Fruit fly (Drosophila melanogaster): ENCODE data around the gene inaF-A.

inaF-A gene

DNA sequence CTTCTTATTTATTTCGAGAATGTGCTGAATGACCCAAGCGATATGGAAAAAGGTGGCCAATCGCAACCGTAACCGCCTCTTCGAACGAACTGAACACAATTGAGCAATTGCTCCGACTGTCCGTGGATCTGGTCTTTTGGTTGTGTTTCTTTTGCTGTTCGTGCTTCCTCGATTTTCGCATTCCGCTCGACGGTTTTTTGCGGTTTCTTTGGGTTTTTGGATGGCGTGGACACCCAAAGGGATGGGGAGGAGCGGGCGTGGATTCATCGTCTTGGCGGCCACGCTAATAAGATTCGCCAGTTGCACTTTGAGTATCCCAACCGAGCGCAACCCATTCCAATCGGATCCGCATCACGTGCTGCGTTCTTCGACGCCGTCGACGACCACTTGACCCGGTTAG, 1.0 kb downstream of the inaF-A start, which contains the start of gene inaF-B:
inaF-B (minus strand) TSS at position 101 of the 400 bp plus-strand sequence.
- TF ChIP-seq GATAd (GFP tag; optimal IDR thresholded peaks at IDR 0.05) (no peak), Dif (GFP tag; optimal IDR thresholded peaks at IDR 0.05; ENCODE audit: partially characterized antibody) (no peak), psq (GFP tag; optimal IDR thresholded peaks at IDR 0.05) (no peak), OdsH (GFP tag; optimal IDR thresholded peaks at IDR 0.05) (no peak), rgr (GFP tag; optimal IDR thresholded peaks at IDR 0.05) (no peak), foxo (GFP tag; optimal IDR thresholded peaks at IDR 0.05) (no peak), lola (GFP tag; optimal IDR thresholded peaks at IDR 0.05) (no peak), sage (GFP tag; optimal IDR thresholded peaks at IDR 0.05) (no peak), dmrt93B (GFP tag; optimal IDR thresholded peaks at IDR 0.05) (no peak), fru (GFP tag; optimal IDR thresholded peaks at IDR 0.05) (no peak), Abd-B (GFP tag; optimal IDR thresholded peaks at IDR 0.05) (no peak), Dfd (GFP tag; optimal IDR thresholded peaks at IDR 0.05) (no peak), Vsx2 (GFP tag; optimal IDR thresholded peaks at IDR 0.05; ENCODE audit: partially characterized antibody) (no peak), woc (GFP tag; optimal IDR thresholded peaks at IDR 0.05) (no peak), Myc (optimal IDR thresholded peaks at IDR 0.05) (no peak), Mio (GFP tag; optimal IDR thresholded peaks at IDR 0.05) (no peak), Hr83 (GFP tag; optimal IDR thresholded peaks at IDR 0.05; ENCODE audit: poor library complexity, severe bottlenecking) (no peak), ey (GFP tag; optimal IDR thresholded peaks at IDR 0.05) (no peak), CG9705 (GFP tag; optimal IDR thresholded peaks at IDR 0.05) (no peak), Hnf4 (GFP tag; optimal IDR thresholded peaks at IDR 0.05) (no peak)

DNA sequence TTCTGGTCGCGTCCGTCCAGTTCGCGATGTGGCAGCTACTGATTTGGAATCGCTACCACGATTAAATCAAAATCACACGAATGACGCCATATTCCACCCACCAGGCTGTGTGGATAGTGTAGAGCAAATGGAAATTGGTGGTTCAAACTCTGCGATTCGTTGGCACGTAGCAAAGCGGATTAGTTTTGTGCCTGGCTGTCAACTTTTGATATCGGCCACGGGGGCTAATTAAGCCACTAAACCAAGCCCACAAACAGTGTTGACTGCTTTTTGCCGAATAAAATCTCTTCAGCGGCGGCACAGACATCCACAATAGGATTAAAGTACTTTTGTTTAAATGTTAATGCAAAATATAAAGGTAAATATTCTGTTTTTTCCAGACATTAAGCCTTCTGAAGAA, 2.0 kb downstream of the inaF-A start, which contains the start of gene inaF-C:
inaF-C (minus strand) TSS at position 101 of the 400 bp plus-strand sequence.
- TF ChIP-seq sage (GFP tag; optimal IDR thresholded peaks at IDR 0.05) (no peak), OdsH (GFP tag; optimal IDR thresholded peaks at IDR 0.05) (no peak), Rel (GFP tag; optimal IDR thresholded peaks at IDR 0.05) (no peak), Rel (tag; optimal IDR thresholded peaks at IDR 0.05) (no peak), br (GFP tag; optimal IDR thresholded peaks at IDR 0.05) (no peak), dl (GFP tag; optimal IDR thresholded peaks at IDR 0.05; ENCODE audit: insufficient read depth in 1 of 2, partially characterized antibody in 2 of 2) (no peak), fru (GFP tag; optimal IDR thresholded peaks at IDR 0.05) (no peak), pan (optimal IDR thresholded peaks at IDR 0.05) (no peak)

DNA sequence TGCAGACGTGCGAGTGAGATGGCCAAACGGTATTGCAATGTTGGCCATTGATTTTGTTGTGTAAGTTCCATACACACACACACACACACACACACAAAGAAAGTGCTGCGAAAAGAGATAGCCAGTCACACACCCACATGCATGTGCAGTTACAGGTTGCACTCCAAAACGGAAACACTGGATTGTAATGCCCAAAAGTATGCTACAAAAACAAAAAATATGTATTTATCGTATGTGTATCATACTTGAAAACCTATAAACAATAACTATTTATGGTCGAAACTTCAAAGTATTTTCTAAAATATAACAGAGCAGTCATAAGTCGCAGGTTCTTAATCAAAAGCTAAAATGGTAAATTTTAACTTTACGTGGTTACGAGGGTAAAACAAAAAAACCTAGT, 3.7 kb downstream of the inaF-A start:
- TF ChIP-seq dmrt93B (GFP tag; optimal IDR thresholded peaks at IDR 0.05) (no peak), brk (GFP tag; optimal IDR thresholded peaks at IDR 0.05) (no peak), Sp1 (GFP tag; optimal IDR thresholded peaks at IDR 0.05) (no peak), fru (GFP tag; optimal IDR thresholded peaks at IDR 0.05) (no peak), Jra (GFP tag; optimal IDR thresholded peaks at IDR 0.05) (no peak), Vsx2 (GFP tag; optimal IDR thresholded peaks at IDR 0.05; ENCODE audit: partially characterized antibody) (no peak), Abd-B (GFP tag; optimal IDR thresholded peaks at IDR 0.05) (no peak), Mio (GFP tag; optimal IDR thresholded peaks at IDR 0.05) (no peak), lola (GFP tag; optimal IDR thresholded peaks at IDR 0.05) (no peak), OdsH (GFP tag; optimal IDR thresholded peaks at IDR 0.05) (no peak), dl (GFP tag; optimal IDR thresholded peaks at IDR 0.05; ENCODE audit: insufficient read depth in 1 of 2, partially characterized antibody in 2 of 2) (no peak), GATAd (GFP tag; optimal IDR thresholded peaks at IDR 0.05) (no peak), HLH106 (tag; optimal IDR thresholded peaks at IDR 0.05) (no peak), psq (GFP tag; optimal IDR thresholded peaks at IDR 0.05) (no peak), CrebA (GFP tag; optimal IDR thresholded peaks at IDR 0.05; ENCODE audit: borderline replicate concordance) (no peak), sage (GFP tag; optimal IDR thresholded peaks at IDR 0.05) (no peak)

DNA sequence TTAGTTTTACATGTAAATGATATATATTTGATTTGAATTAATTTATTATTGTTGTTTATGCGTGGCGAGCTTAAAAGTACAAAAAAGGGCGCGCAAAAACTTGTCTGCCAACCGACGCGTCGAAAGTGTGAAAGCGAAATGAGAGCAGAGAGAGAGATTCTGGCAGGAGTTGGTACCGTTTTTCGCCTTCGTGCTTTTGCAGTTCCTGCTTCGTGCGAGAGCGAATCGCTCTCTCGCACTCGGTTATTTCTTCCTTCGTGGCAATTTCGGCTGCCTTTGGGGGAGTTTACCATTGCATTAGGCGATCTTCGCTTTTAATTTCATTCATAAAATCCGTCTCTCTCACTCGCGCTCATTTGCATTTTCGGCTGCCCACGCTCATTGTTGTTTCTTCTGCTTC, 4.7 kb downstream of the inaF-A start, which contains the start of gene inaF-D:
inaF-D (minus strand) TSS at position 101 of the 400 bp plus-strand sequence.
- TF ChIP-seq Dif (GFP tag; optimal IDR thresholded peaks at IDR 0.05; ENCODE audit: partially characterized antibody) (no peak), ey (GFP tag; optimal IDR thresholded peaks at IDR 0.05) (no peak), Myc (optimal IDR thresholded peaks at IDR 0.05) (no peak), Hnf4 (GFP tag; optimal IDR thresholded peaks at IDR 0.05) (no peak), sv (GFP tag; optimal IDR thresholded peaks at IDR 0.05) (no peak), N (GFP tag; optimal IDR thresholded peaks at IDR 0.05) (no peak), Vsx2 (GFP tag; optimal IDR thresholded peaks at IDR 0.05; ENCODE audit: partially characterized antibody) (no peak)

dm6 chrX:11723946-11724345, 9.7 kb downstream of the inaF-A start, which contains the start of gene CG15221:
CG15221 (plus strand) TSS chrX:11724246.
- TF ChIP-seq Hnf4 (GFP tag; optimal IDR thresholded peaks at IDR 0.05): no peak
- no peak for TF ChIP-seq OdsH (GFP tag; optimal IDR thresholded peaks at IDR 0.05)
- no peak for TF ChIP-seq br (GFP tag; optimal IDR thresholded peaks at IDR 0.05)
- TF ChIP-seq Rel (GFP tag; optimal IDR thresholded peaks at IDR 0.05): no peak
- no peak for TF ChIP-seq Rel (tag; optimal IDR thresholded peaks at IDR 0.05)
- no peak for TF ChIP-seq Myc (optimal IDR thresholded peaks at IDR 0.05)
- no peak for TF ChIP-seq sage (GFP tag; optimal IDR thresholded peaks at IDR 0.05)
- no peak for TF ChIP-seq sv (GFP tag; optimal IDR thresholded peaks at IDR 0.05)
- TF ChIP-seq Sp1 (GFP tag; optimal IDR thresholded peaks at IDR 0.05): no peak
- no peak for TF ChIP-seq dl (GFP tag; optimal IDR thresholded peaks at IDR 0.05; ENCODE audit: insufficient read depth in 1 of 2, partially characterized antibody in 2 of 2)
- TF ChIP-seq GATAd (GFP tag; optimal IDR thresholded peaks at IDR 0.05): no peak
- no peak for TF ChIP-seq h (GFP tag; optimal IDR thresholded peaks at IDR 0.05)
- TF ChIP-seq Hr83 (GFP tag; optimal IDR thresholded peaks at IDR 0.05; ENCODE audit: poor library complexity, severe bottlenecking): no peak
- no peak for TF ChIP-seq N (GFP tag; optimal IDR thresholded peaks at IDR 0.05)

Data from whole organism, wandering third instar larva.